Fruit fly (Drosophila melanogaster) whole organism, prepupa: Measurements from ENCODE around the gene CG11999.
A peak's percentile ranks its signal among the peaks of the same experiment; 100 is the strongest.

Source experiments
- Blimp-1 ChIP-seq: fragments of 200-800 bp; sonication (Bioruptor generic); optimal IDR thresholded peaks from 3 replicates; lab custom pipeline; 2017; ENCODE audit warnings: missing biosample characterization, missing genetic modification characterization, mild to moderate bottlenecking, moderate library complexity, missing genetic modification reagents
- CG10669 ChIP-seq: fragments of 200-800 bp; sonication (Bioruptor generic); optimal IDR thresholded peaks from 3 replicates; lab custom pipeline; 2018; ENCODE audit warnings: missing biosample characterization, mild to moderate bottlenecking, missing genetic modification characterization, moderate library complexity
- CG11294 ChIP-seq: fragments of 200-800 bp; sonication (Bioruptor generic); IDR thresholded peaks from 2 replicates; pipeline ENCODE4 v1.3.6; 2022; ENCODE audit warnings: missing biosample characterization, missing genetic modification characterization
- CG11902 ChIP-seq: fragments of 200-800 bp; sonication (Bioruptor generic); optimal IDR thresholded peaks from 3 replicates; lab custom pipeline; 2016; ENCODE audit warnings: missing biosample characterization, missing genetic modification characterization
- CG1621 ChIP-seq: fragments of 200-800 bp; sonication (Bioruptor generic); optimal IDR thresholded peaks from 3 replicates; lab custom pipeline; 2018; ENCODE audit warnings: missing biosample characterization, mild to moderate bottlenecking, missing genetic modification characterization
- CG16779 ChIP-seq: fragments of 200-800 bp; sonication (Bioruptor generic); optimal IDR thresholded peaks from 3 replicates; lab custom pipeline; 2017; ENCODE audit warnings: missing biosample characterization, mild to moderate bottlenecking, missing genetic modification characterization
- CG3032 ChIP-seq: fragments of 200-800 bp; optimal IDR thresholded peaks from 2 replicates; lab custom pipeline; 2019; ENCODE audit warnings: missing biosample characterization, mild to moderate bottlenecking, missing genetic modification characterization, moderate library complexity
- CG34406 ChIP-seq: fragments of 200-800 bp; sonication (Bioruptor generic); optimal IDR thresholded peaks from 3 replicates; lab custom pipeline; 2016; ENCODE audit warnings: missing biosample characterization, missing genetic modification characterization
- CG3919 ChIP-seq: fragments of 200-800 bp; sonication (Bioruptor generic); optimal IDR thresholded peaks from 3 replicates; lab custom pipeline; 2016; ENCODE audit warnings: missing biosample characterization, missing genetic modification characterization
- CG6792 ChIP-seq: fragments of 200-800 bp; sonication (Bioruptor generic); optimal IDR thresholded peaks from 3 replicates; lab custom pipeline; 2016; ENCODE audit warnings: missing biosample characterization, missing genetic modification characterization
- CG6808 ChIP-seq: fragments of 200-800 bp; sonication (Bioruptor generic); optimal IDR thresholded peaks from 3 replicates; lab custom pipeline; 2017; ENCODE audit warnings: missing biosample characterization, missing genetic modification characterization, mild to moderate bottlenecking, moderate library complexity, missing genetic modification reagents
- CG6854 ChIP-seq: fragments of 200-800 bp; sonication (Bioruptor generic); optimal IDR thresholded peaks from 2 replicates; lab custom pipeline; 2017; ENCODE audit warnings: missing biosample characterization, mild to moderate bottlenecking, missing genetic modification characterization
- CG9139 ChIP-seq: fragments of 200-800 bp; sonication (Bioruptor generic); optimal IDR thresholded peaks from 3 replicates; lab custom pipeline; 2017; ENCODE audit warnings: missing biosample characterization, mild to moderate bottlenecking, missing genetic modification characterization
- Eip75B ChIP-seq: fragments of 200-800 bp; sonication (Bioruptor generic); optimal IDR thresholded peaks from 3 replicates; lab custom pipeline; 2016; ENCODE audit warnings: missing biosample characterization, missing genetic modification characterization
- Eip78C ChIP-seq: fragments of 200-800 bp; sonication (Bioruptor generic); peaks from one replicate; lab custom pipeline; 2016; ENCODE audit warnings: missing biosample characterization, missing genetic modification characterization
- Eip93F ChIP-seq: fragments of 200-800 bp; sonication (Bioruptor generic); optimal IDR thresholded peaks from 2 replicates; lab custom pipeline; 2016; ENCODE audit warnings: missing biosample characterization, mild to moderate bottlenecking, missing genetic modification characterization
- Ets96B ChIP-seq: fragments of 200-800 bp; optimal IDR thresholded peaks from 2 replicates; lab custom pipeline; 2019; ENCODE audit warnings: missing biosample characterization, mild to moderate bottlenecking, missing genetic modification characterization, moderate library complexity
- Lpt ChIP-seq: fragments of 200-800 bp; sonication (Bioruptor generic); optimal IDR thresholded peaks from 3 replicates; lab custom pipeline; 2016; ENCODE audit warnings: missing biosample characterization, missing genetic modification characterization
- Smox ChIP-seq: fragments of 200-800 bp; sonication (Bioruptor generic); optimal IDR thresholded peaks from 3 replicates; lab custom pipeline; 2016; ENCODE audit warnings: missing biosample characterization, missing genetic modification characterization
- Sox102F ChIP-seq: fragments of 200-800 bp; sonication (Bioruptor generic); optimal IDR thresholded peaks from 2 replicates; lab custom pipeline; 2016; ENCODE audit warnings: missing biosample characterization, mild to moderate bottlenecking, missing genetic modification characterization
- acj6 ChIP-seq: fragments of 200-800 bp; sonication (Bioruptor generic); optimal IDR thresholded peaks from 3 replicates; lab custom pipeline; 2016; ENCODE audit warnings: missing biosample characterization, missing genetic modification characterization
- cyc ChIP-seq: fragments of 200-800 bp; sonication (Bioruptor generic); optimal IDR thresholded peaks from 3 replicates; lab custom pipeline; 2016; ENCODE audit warnings: missing biosample characterization, missing genetic modification characterization
- dsx ChIP-seq: fragments of 200-800 bp; optimal IDR thresholded peaks from 3 replicates; lab custom pipeline; 2019; ENCODE audit warnings: missing biosample characterization, mild to moderate bottlenecking, missing genetic modification characterization, moderate library complexity; ENCODE audit not compliant: poor library complexity, severe bottlenecking
- eg ChIP-seq: fragments of 200-800 bp; sonication (Bioruptor generic); IDR thresholded peaks from 3 replicates; pipeline ENCODE4 v1.3.6; 2022; ENCODE audit warnings: missing biosample characterization, missing genetic modification characterization
- esn ChIP-seq: fragments of 200-800 bp; sonication (Bioruptor generic); optimal IDR thresholded peaks from 2 replicates; lab custom pipeline; 2016; ENCODE audit warnings: missing biosample characterization, mild to moderate bottlenecking, missing genetic modification characterization, moderate library complexity
- fd85E ChIP-seq: fragments of 200-800 bp; sonication (Bioruptor generic); optimal IDR thresholded peaks from 3 replicates; lab custom pipeline; 2016; ENCODE audit warnings: missing biosample characterization, missing genetic modification characterization
- fkh ChIP-seq: fragments of 200-800 bp; sonication (Bioruptor generic); optimal IDR thresholded peaks from 3 replicates; lab custom pipeline; 2017; ENCODE audit warnings: missing biosample characterization, mild to moderate bottlenecking, missing genetic modification characterization, moderate library complexity
- lz ChIP-seq: fragments of 200-800 bp; sonication (Bioruptor generic); optimal IDR thresholded peaks from 3 replicates; lab custom pipeline; 2016; ENCODE audit warnings: missing biosample characterization, missing genetic modification characterization
- net ChIP-seq: fragments of 200-800 bp; sonication (Bioruptor generic); optimal IDR thresholded peaks from 3 replicates; lab custom pipeline; 2016; ENCODE audit warnings: missing biosample characterization, missing genetic modification characterization
- salr ChIP-seq, 2 experiments: fragments of 200-800 bp; sonication (Bioruptor generic); optimal IDR thresholded peaks; 3 replicates each; lab custom pipeline; 2016 to 2018; ENCODE audit warnings: missing biosample characterization in 2 of 2, missing genetic modification characterization in 2 of 2, mild to moderate bottlenecking in 1 of 2
- spab ChIP-seq: fragments of 200-800 bp; sonication (Bioruptor generic); optimal IDR thresholded peaks from 2 replicates; lab custom pipeline; 2017; ENCODE audit warnings: missing biosample characterization, mild to moderate bottlenecking, missing genetic modification characterization, missing genetic modification reagents
- ss ChIP-seq, 2 experiments: fragments of 200-800 bp; sonication (Bioruptor generic); optimal IDR thresholded peaks; 2 replicates in 1 of 2; 3 replicates in 1 of 2; lab custom pipeline; 2017 to 2018; ENCODE audit warnings: mild to moderate bottlenecking in 2 of 2, missing biosample characterization in 2 of 2, missing genetic modification characterization in 2 of 2, moderate library complexity in 1 of 2
- svp ChIP-seq: fragments of 200-800 bp; sonication (Bioruptor generic); peaks from one replicate; lab custom pipeline; 2016; ENCODE audit warnings: missing biosample characterization, missing genetic modification characterization
- vri ChIP-seq: fragments of 200-800 bp; sonication (Bioruptor generic); optimal IDR thresholded peaks from 3 replicates; lab custom pipeline; 2016; ENCODE audit warnings: missing biosample characterization, mild to moderate bottlenecking, missing genetic modification characterization

CG11999 gene

DNA sequence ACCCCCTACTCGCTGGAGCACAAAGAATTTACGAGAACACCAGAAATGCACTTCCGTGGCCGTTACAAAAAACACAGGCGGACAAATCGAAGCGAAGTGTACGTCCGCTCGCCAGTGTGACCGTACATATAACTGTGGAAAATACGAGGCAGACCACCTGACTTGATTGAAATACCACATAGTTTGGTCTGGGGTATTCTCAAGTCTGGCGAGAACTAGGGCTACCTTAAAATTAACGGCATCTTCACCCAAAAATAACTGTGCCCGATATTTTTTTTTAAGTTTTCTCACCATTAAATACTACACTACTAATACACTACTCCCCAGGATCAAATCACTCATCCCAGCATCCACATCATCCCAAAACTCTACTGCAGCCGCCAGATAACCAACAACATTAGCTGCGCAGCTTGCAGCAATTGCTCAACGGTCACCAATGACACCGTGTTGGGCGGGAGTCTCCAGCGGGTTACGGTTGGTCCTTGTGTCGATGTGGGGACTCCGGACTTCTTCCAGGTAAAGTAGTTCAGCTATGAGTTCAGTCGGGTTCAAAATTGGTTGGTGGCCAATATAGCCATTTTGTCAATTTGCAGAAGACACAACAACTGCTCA, 13.7 kb upstream of the CG11999 start, which contains the start of gene Cerk (continued):
- TF ChIP-seq salr (GFP tag; optimal IDR thresholded peaks at IDR 0.05; lab: Kevin White, UChicago) (peak in 1 of 2 experiments; percentile 6), CG9139 (GFP tag; lab: Kevin White, UChicago) (no peak), svp (GFP tag; lab: Kevin White, UChicago) (no peak), dsx (GFP tag; lab: Kevin White, UChicago) (no peak), CG16779 (tag; lab: Kevin White, UChicago) (no peak), CG3919 (GFP tag; lab: Kevin White, UChicago) (peak; percentile 61), net (no peak), CG6792 (GFP tag; lab: Kevin White, UChicago) (no peak), fd85E (GFP tag; lab: Kevin White, UChicago) (no peak), CG34406 (GFP tag; lab: Kevin White, UChicago) (no peak), eg (peak; percentile 51; the same call in 2 of the 3 replicates), lz (GFP tag; lab: Kevin White, UChicago) (peak; percentile 3), Lpt (no peak), CG6854 (GFP tag; lab: Kevin White, UChicago) (peak; percentile 17), CG11902 (GFP tag; lab: Kevin White, UChicago) (no peak), CG10669 (GFP tag; lab: Kevin White, UChicago) (no peak), ss (GFP tag; optimal IDR thresholded peaks at IDR 0.05; lab: Kevin White, UChicago) (peak in 1 of 2 experiments; percentile 10)

DNA sequence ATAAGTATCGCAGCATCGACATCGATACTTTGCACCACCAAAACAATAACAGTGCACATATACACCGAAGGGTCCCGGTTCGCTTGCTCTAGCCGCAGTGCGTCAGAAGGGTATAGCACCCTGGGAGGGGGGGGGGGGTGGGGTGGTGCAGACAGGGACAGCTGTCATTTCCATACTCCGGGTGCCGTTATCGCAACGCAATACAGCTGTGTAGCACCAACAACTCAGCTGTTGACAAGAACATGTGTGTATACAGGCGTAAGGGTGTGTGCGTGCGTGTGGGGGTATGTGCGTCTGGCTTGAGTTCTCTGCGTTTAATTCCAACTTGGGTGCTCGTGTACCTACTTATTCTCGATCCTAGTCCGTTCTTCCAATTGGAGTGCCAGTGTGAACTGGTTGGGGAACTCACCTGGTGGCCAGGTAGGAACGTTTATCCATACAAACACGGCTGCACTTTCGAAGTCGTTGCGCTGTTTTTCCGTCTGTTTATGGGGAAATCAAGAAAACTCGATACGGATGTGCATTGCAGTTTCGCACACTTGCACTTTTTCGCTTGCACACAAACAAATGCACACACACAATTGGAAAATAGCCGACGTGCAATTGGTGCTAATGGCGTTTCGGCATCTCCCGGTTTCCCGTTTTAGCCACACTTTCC, 13.1 kb upstream of the CG11999 start:
- TF ChIP-seq ss (GFP tag; optimal IDR thresholded peaks at IDR 0.05; lab: Kevin White, UChicago) (peak; percentile 50 to 59), spab (GFP tag; lab: Kevin White, UChicago) (peak; percentile 19), CG9139 (GFP tag; lab: Kevin White, UChicago) (peak; percentile 69), Sox102F (GFP tag; lab: Kevin White, UChicago) (no peak), CG1621 (tag; lab: Kevin White, UChicago) (peak; percentile 64), Blimp-1 (GFP tag; lab: Kevin White, UChicago) (peak; percentile 21), CG3919 (GFP tag; lab: Kevin White, UChicago) (no peak), CG6808 (peak; percentile 41), dsx (GFP tag; lab: Kevin White, UChicago) (peak; percentile 24), Eip75B (GFP tag; lab: Kevin White, UChicago) (no peak), CG3032 (tag; lab: Kevin White, UChicago) (no peak), Eip93F (GFP tag; lab: Kevin White, UChicago) (no peak), CG11294 (GFP tag; lab: Robert Waterston, UW) (no peak), Eip78C (GFP tag; lab: Kevin White, UChicago) (peak; percentile 67), eg (0 out of 3 replicates have a peak, but pooled peaks have one; percentile 22), Smox (GFP tag; lab: Kevin White, UChicago) (no peak), fkh (GFP tag; lab: Kevin White, UChicago) (peak; percentile 82)

DNA sequence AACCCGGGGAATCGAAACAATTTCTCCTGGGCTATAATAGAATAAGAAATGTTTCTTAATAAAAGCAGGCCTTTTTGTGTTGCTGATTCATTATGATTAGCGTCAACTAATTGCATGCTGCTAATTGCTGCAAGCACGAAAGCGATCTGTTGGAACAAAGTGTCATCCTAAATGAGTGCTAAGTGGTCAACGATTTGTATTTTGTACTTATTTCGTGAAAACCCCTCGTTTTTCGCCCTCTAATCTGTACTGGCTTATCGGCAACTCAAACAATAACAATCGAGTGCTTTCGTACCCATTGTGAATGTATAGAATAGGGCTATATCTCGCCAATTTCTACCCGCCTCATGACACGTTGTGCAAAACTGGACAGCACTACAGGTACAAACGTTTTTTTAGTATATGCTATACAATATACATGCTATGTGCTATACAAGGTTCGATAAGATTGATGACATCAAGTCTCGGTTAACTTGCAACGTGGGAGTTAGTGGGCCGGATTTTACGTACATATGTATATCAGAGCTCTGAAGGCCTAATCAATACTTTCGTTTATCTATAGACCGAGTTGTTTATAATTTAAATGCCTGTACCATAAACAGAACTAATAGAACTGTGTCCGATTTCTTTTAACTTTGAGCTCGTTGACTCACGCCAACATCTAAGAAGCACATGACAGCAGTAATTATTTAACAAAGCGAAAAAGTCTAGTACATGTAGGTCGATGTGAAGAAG, 10.2 kb upstream of the CG11999 start:
- TF ChIP-seq Eip93F (GFP tag; lab: Kevin White, UChicago) (peak; percentile 21), Ets96B (tag; lab: Kevin White, UChicago) (no peak), svp (GFP tag; lab: Kevin White, UChicago) (peak; percentile 58), cyc (GFP tag; lab: Kevin White, UChicago) (no peak), Smox (GFP tag; lab: Kevin White, UChicago) (no peak), vri (GFP tag; lab: Kevin White, UChicago) (peak; percentile 55), esn (peak; percentile 3), Eip78C (GFP tag; lab: Kevin White, UChicago) (peak; percentile 55), fkh (GFP tag; lab: Kevin White, UChicago) (peak; percentile 33), acj6 (GFP tag; lab: Kevin White, UChicago) (no peak)
